Worm (Caenorhabditis elegans): ENCODE results near the gene K02C4.5.

Gene K02C4.5

ce11 chrII:8104998-8105397, 26.8 kb downstream of the K02C4.5 start, which contains the start of gene sfxn-5:
sfxn-5 (minus strand) TSS chrII:8105052.
- TF ChIP-seq pax-3 (tag; optimal IDR thresholded peaks at IDR 0.05), result no peak
- TF ChIP-seq grh-1 (GFP tag; IDR thresholded peaks at IDR 0.05), result no peak
- no peak for TF ChIP-seq sup-37 (GFP tag; optimal IDR thresholded peaks at IDR 0.05)
- TF ChIP-seq vab-15 (tag; optimal IDR thresholded peaks at IDR 0.05), result no peak
- no peak for TF ChIP-seq sox-4 (tag; optimal IDR thresholded peaks at IDR 0.05)
- no peak for TF ChIP-seq fkh-10 (GFP tag; optimal IDR thresholded peaks at IDR 0.05)
- TF ChIP-seq nhr-28 (tag; optimal IDR thresholded peaks at IDR 0.05), result no peak
- TF ChIP-seq ceh-63 (GFP tag; optimal IDR thresholded peaks at IDR 0.05), result no peak
- peak; percentile 54 for TF ChIP-seq nhr-85 (tag)
- TF ChIP-seq fkh-8 (tag; optimal IDR thresholded peaks at IDR 0.05), result no peak
- TF ChIP-seq nhr-12 (tag; optimal IDR thresholded peaks at IDR 0.05), result no peak
- TF ChIP-seq nhr-47 (tag; optimal IDR thresholded peaks at IDR 0.05), result no peak
- TF ChIP-seq xbp-1 (tag; optimal IDR thresholded peaks at IDR 0.05), result no peak
- peak; percentile 12 for TF ChIP-seq nhr-19 (GFP tag; conservative IDR thresholded peaks at IDR 0.05)
- peak; percentile 90 for TF ChIP-seq blmp-1 (tag; optimal IDR thresholded peaks at IDR 0.05)
- TF ChIP-seq nhr-71 (tag; optimal IDR thresholded peaks at IDR 0.05), result peak; percentile 68
- no peak for TF ChIP-seq zag-1 (tag; optimal IDR thresholded peaks at IDR 0.05)
- no peak for TF ChIP-seq unc-62 (GFP tag; optimal IDR thresholded peaks at IDR 0.05)
- TF ChIP-seq pag-3 (tag; optimal IDR thresholded peaks at IDR 0.05; ENCODE audit: borderline replicate concordance, insufficient read depth), result peak; percentile 34
- TF ChIP-seq lir-3 (tag; optimal IDR thresholded peaks at IDR 0.05; ENCODE audit: poor library complexity), result no peak
- no peak for TF ChIP-seq mab-9 (GFP tag; IDR thresholded peaks at IDR 0.05)
- no peak for TF ChIP-seq alr-1 (tag; optimal IDR thresholded peaks at IDR 0.05; ENCODE audit: borderline replicate concordance)
- TF ChIP-seq egl-27 (tag; optimal IDR thresholded peaks at IDR 0.05), result no peak
- TF ChIP-seq rnt-1 (tag; optimal IDR thresholded peaks at IDR 0.05), result peak; percentile 45
- no peak for TF ChIP-seq isw-1 (GFP tag; IDR thresholded peaks at IDR 0.05)
- no peak for TF ChIP-seq unc-98 (GFP tag; IDR thresholded peaks at IDR 0.05)
- no peak for TF ChIP-seq snpc-4 (tag; optimal IDR thresholded peaks at IDR 0.05)
- TF ChIP-seq C34B4.2 (tag; optimal IDR thresholded peaks at IDR 0.05), result no peak
- TF ChIP-seq nhr-84 (tag; optimal IDR thresholded peaks at IDR 0.05), result no peak
- TF ChIP-seq pqm-1 (tag; optimal IDR thresholded peaks at IDR 0.05), result no peak
- TF ChIP-seq elt-2 (tag; optimal IDR thresholded peaks at IDR 0.05), result no peak
- peak; percentile 2 to 63 for TF ChIP-seq lsy-2 (tag; optimal IDR thresholded peaks at IDR 0.05)
- TF ChIP-seq ces-1 (GFP tag; optimal IDR thresholded peaks at IDR 0.05), result no peak
- TF ChIP-seq aly-2 (tag; optimal IDR thresholded peaks at IDR 0.05), result no peak
- no peak for TF ChIP-seq tbx-2 (tag; optimal IDR thresholded peaks at IDR 0.05)
- no peak for TF ChIP-seq nhr-76 (tag; optimal IDR thresholded peaks at IDR 0.05)
- TF ChIP-seq fkh-4 (tag; optimal IDR thresholded peaks at IDR 0.05; ENCODE audit: borderline replicate concordance), result no peak
- no peak for TF ChIP-seq skn-1 (tag; optimal IDR thresholded peaks at IDR 0.05)
- TF ChIP-seq ama-1 (optimal IDR thresholded peaks at IDR 0.05), result no peak
- TF ChIP-seq dpl-1 (GFP tag; optimal IDR thresholded peaks at IDR 0.05), result peak in 2 of 3 experiments; percentile 5 to 32
- TF ChIP-seq ets-5 (GFP tag; IDR thresholded peaks at IDR 0.05), result no peak
- no peak for TF ChIP-seq unc-86 (tag; optimal IDR thresholded peaks at IDR 0.05)
- TF ChIP-seq nhr-77 (tag; optimal IDR thresholded peaks at IDR 0.05), result no peak
- no peak for TF ChIP-seq aha-1 (tag; optimal IDR thresholded peaks at IDR 0.05)
- TF ChIP-seq unc-130 (tag; optimal IDR thresholded peaks at IDR 0.05), result peak; percentile 23
- no peak for TF ChIP-seq F16B12.6 (tag; optimal IDR thresholded peaks at IDR 0.05)
- peak in 1 of 2 experiments; percentile 33 for TF ChIP-seq lin-35 (GFP tag; optimal IDR thresholded peaks at IDR 0.05)
- no peak for TF ChIP-seq lin-13 (GFP tag; optimal IDR thresholded peaks at IDR 0.05)
- TF ChIP-seq C16A3.4 (tag; optimal IDR thresholded peaks at IDR 0.05), result no peak
- no peak for TF ChIP-seq hlh-17 (GFP tag; optimal IDR thresholded peaks at IDR 0.05; ENCODE audit: borderline replicate concordance)
- TF ChIP-seq hpl-2 (GFP tag; optimal IDR thresholded peaks at IDR 0.05), result no peak
- no peak for TF ChIP-seq ztf-11 (tag; optimal IDR thresholded peaks at IDR 0.05)
- TF ChIP-seq unc-30 (tag; optimal IDR thresholded peaks at IDR 0.05), result no peak
- TF ChIP-seq zip-4 (GFP tag; optimal IDR thresholded peaks at IDR 0.05), result no peak
